Worm (Caenorhabditis elegans): ENCODE data around the gene oac-1.

ce11 chrV:19510925-19511324, 44.8 kb downstream of the oac-1 start:
- TF ChIP-seq ceh-13 (GFP tag; optimal IDR thresholded peaks at IDR 0.05) = no peak
- no peak for TF ChIP-seq flt-1 (GFP tag; IDR thresholded peaks at IDR 0.05)
- TF ChIP-seq ama-1 (optimal IDR thresholded peaks at IDR 0.05) = no peak
- no peak for TF ChIP-seq hmbx-1 (tag; optimal IDR thresholded peaks at IDR 0.05)
- TF ChIP-seq aly-1 (tag; optimal IDR thresholded peaks at IDR 0.05) = no peak
- no peak for TF ChIP-seq ceh-36 (tag; optimal IDR thresholded peaks at IDR 0.05)
- TF ChIP-seq sea-1 (GFP tag; conservative IDR thresholded peaks at IDR 0.05) = no peak
- no peak for TF ChIP-seq tbx-37 (GFP tag; conservative IDR thresholded peaks at IDR 0.05)
- TF ChIP-seq ets-7 (tag; optimal IDR thresholded peaks at IDR 0.05) = no peak
- TF ChIP-seq tbx-11 (GFP tag; IDR thresholded peaks at IDR 0.05) = no peak
- no peak for TF ChIP-seq B0310.2 (tag; optimal IDR thresholded peaks at IDR 0.05)
- TF ChIP-seq scrt-1 (GFP tag; IDR thresholded peaks at IDR 0.05) = no peak
- TF ChIP-seq hnd-1 (tag; optimal IDR thresholded peaks at IDR 0.05) = no peak
- no peak for TF ChIP-seq F13C5.2 (tag; optimal IDR thresholded peaks at IDR 0.05)
